Worm (Caenorhabditis elegans): ENCODE data around the gene Y57E12AL.6.

Y57E12AL.6 gene

ce11 chrV:7075646-7076045 is 15.4 kb upstream of the Y57E12AL.6 start, which contains the start of gene npa-1:
Gene npa-1, plus strand, starts transcription at chrV:7075787.
- no peak for TF ChIP-seq sup-37 (GFP tag; optimal IDR thresholded peaks at IDR 0.05)
- TF ChIP-seq unc-30 (tag; optimal IDR thresholded peaks at IDR 0.05) = no peak
- no peak for TF ChIP-seq pag-3 (tag; optimal IDR thresholded peaks at IDR 0.05; ENCODE audit: borderline replicate concordance, insufficient read depth)
- no peak for TF ChIP-seq egl-27 (tag; optimal IDR thresholded peaks at IDR 0.05)
- TF ChIP-seq lsy-2 (tag; optimal IDR thresholded peaks at IDR 0.05) = no peak
- no peak for TF ChIP-seq efl-1 (optimal IDR thresholded peaks at IDR 0.05)
- TF ChIP-seq efl-1 (GFP tag; optimal IDR thresholded peaks at IDR 0.05 in 1 of 2) = peak in 1 of 2 experiments; percentile 75
- TF ChIP-seq zag-1 (tag; optimal IDR thresholded peaks at IDR 0.05) = no peak
- no peak for TF ChIP-seq xbp-1 (tag; optimal IDR thresholded peaks at IDR 0.05)
- TF ChIP-seq aha-1 (tag; optimal IDR thresholded peaks at IDR 0.05) = no peak
- TF ChIP-seq rnt-1 (tag; optimal IDR thresholded peaks at IDR 0.05) = no peak
- no peak for TF ChIP-seq ztf-4 (tag; optimal IDR thresholded peaks at IDR 0.05)
- no peak for TF ChIP-seq nhr-84 (tag; optimal IDR thresholded peaks at IDR 0.05)
- peak; percentile 48 for TF ChIP-seq pqm-1 (tag; optimal IDR thresholded peaks at IDR 0.05)
- no peak for TF ChIP-seq elt-3 (tag; optimal IDR thresholded peaks at IDR 0.05)
- no peak for TF ChIP-seq nhr-90 (tag; optimal IDR thresholded peaks at IDR 0.05; ENCODE audit: poor library complexity)
- TF ChIP-seq ceh-63 (GFP tag; optimal IDR thresholded peaks at IDR 0.05) = no peak
- TF ChIP-seq nhr-237 (tag; optimal IDR thresholded peaks at IDR 0.05) = no peak
- TF ChIP-seq ceh-82 (tag; optimal IDR thresholded peaks at IDR 0.05) = no peak
- no peak for TF ChIP-seq dpl-1 (GFP tag; optimal IDR thresholded peaks at IDR 0.05)
- TF ChIP-seq C04F5.9 (tag; optimal IDR thresholded peaks at IDR 0.05) = no peak
- peak; percentile 18 for TF ChIP-seq elt-2 (tag; optimal IDR thresholded peaks at IDR 0.05)
- TF ChIP-seq unc-98 (GFP tag; IDR thresholded peaks at IDR 0.05) = no peak
- TF ChIP-seq swsn-7 (tag; optimal IDR thresholded peaks at IDR 0.05) = no peak
- TF ChIP-seq irx-1 (tag; optimal IDR thresholded peaks at IDR 0.05) = no peak

ce11 chrV:7072309-7072708 is 12.0 kb upstream of the Y57E12AL.6 start, which contains the start of gene F27B10.1:
Gene F27B10.1, plus strand, starts transcription at chrV:7072609.
- TF ChIP-seq lin-14 (GFP tag; optimal IDR thresholded peaks at IDR 0.05) = peak; percentile 4
- TF ChIP-seq nhr-28 (tag; optimal IDR thresholded peaks at IDR 0.05) = no peak
- TF ChIP-seq rnt-1 (tag; optimal IDR thresholded peaks at IDR 0.05) = no peak
- no peak for TF ChIP-seq xbp-1 (tag; optimal IDR thresholded peaks at IDR 0.05)

- TF ChIP-seq unc-86 (tag; optimal IDR thresholded peaks at IDR 0.05) = no peak
- TF ChIP-seq efl-1 (optimal IDR thresholded peaks at IDR 0.05) = no peak
- TF ChIP-seq efl-1 (GFP tag; optimal IDR thresholded peaks at IDR 0.05 in 1 of 2) = peak in 1 of 2 experiments; percentile 85
These were observed 9.3 kb upstream of the Y57E12AL.6 start for ce11 chrV:7069605-7070004.

ce11 chrV:7068861-7069260 is 8.6 kb upstream of the Y57E12AL.6 start:
- no peak for TF ChIP-seq efl-3 (GFP tag; optimal IDR thresholded peaks at IDR 0.05)
- TF ChIP-seq blmp-1 (tag; optimal IDR thresholded peaks at IDR 0.05) = peak; percentile 82

ce11 chrV:7065226-7065625 is 5.0 kb upstream of the Y57E12AL.6 start, which contains the start of gene Y57E12AR.1:
Gene Y57E12AR.1, minus strand, starts transcription at chrV:7065326.
- no peak for TF ChIP-seq lin-15B (tag; optimal IDR thresholded peaks at IDR 0.05)

ce11 chrV:7062790-7063189 is 2.5 kb upstream of the Y57E12AL.6 start, which contains the start of gene tmem-258:
Gene tmem-258, plus strand, starts transcription at chrV:7063174.
- TF ChIP-seq snpc-4 (tag; optimal IDR thresholded peaks at IDR 0.05) = peak; percentile 42
